Fruit fly (Drosophila melanogaster): ENCODE results near the gene CG34447.

CG34447 gene

DNA sequence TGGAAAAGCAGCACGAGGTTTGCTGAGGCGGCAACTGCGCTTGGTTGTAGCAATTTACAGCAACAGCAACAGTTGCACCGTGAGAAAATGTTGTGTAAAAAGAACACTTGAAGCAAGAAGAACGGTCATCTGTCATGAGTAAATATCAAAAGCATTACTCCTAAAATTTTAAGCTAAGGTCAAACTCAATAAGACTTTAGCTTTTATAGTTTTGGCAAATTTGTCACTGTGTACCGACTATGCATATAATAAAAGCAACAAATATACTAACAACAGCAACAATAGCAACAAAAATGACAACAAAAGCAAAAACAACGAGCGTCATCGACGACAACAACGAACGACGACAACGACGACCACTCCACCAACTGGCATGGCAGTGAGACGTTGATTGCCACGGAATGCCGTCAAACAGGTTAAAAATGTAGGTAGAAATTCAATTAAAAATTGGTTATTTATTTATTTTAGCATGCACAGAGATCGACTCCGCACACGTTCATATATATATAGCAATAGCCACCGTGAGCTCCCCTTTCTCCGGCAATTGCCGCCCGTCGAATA is 13.8 kb upstream of the CG34447 start (continued):
- peak; percentile 79 for TF ChIP-seq Xrp1 (GFP tag; IDR thresholded peaks at IDR 0.05)
- TF ChIP-seq CG4617 (GFP tag; optimal IDR thresholded peaks at IDR 0.05; ENCODE audit: borderline replicate concordance), result peak; percentile 60
- no peak for TF ChIP-seq CG16779 (GFP tag; IDR thresholded peaks at IDR 0.05)
- TF ChIP-seq pb (GFP tag; optimal IDR thresholded peaks at IDR 0.05), result peak; percentile 85
- TF ChIP-seq CG30020 (tag; optimal IDR thresholded peaks at IDR 0.05), result peak; percentile 36
- TF ChIP-seq Hr3 (GFP tag; optimal IDR thresholded peaks at IDR 0.05), result peak; percentile 73
- no peak for TF ChIP-seq knrl (GFP tag; IDR thresholded peaks at IDR 0.05; ENCODE audit: partially characterized antibody)
- TF ChIP-seq Ets97D (GFP tag; optimal IDR thresholded peaks at IDR 0.05), result peak; percentile 48
- peak; percentile 21 for TF ChIP-seq psq (GFP tag; optimal IDR thresholded peaks at IDR 0.05)
- TF ChIP-seq Hr78 (GFP tag; optimal IDR thresholded peaks at IDR 0.05), result peak in 1 of 2 experiments; percentile 75
- TF ChIP-seq CG2712 (tag; optimal IDR thresholded peaks at IDR 0.05), result peak; percentile 79
- peak; percentile 35 for TF ChIP-seq cwo (GFP tag; optimal IDR thresholded peaks at IDR 0.05)
- TF ChIP-seq CG17568 (GFP tag; optimal IDR thresholded peaks at IDR 0.05), result peak; percentile 71
- no peak for TF ChIP-seq CG4328 (GFP tag; optimal IDR thresholded peaks at IDR 0.05)
- no peak for TF ChIP-seq Lpt (GFP tag; optimal IDR thresholded peaks at IDR 0.05)
- TF ChIP-seq CG9215 (GFP tag; IDR thresholded peaks at IDR 0.05), result peak; percentile 44; the same call in 1 of the 2 replicates
- TF ChIP-seq CG14860 (GFP tag; IDR thresholded peaks at IDR 0.05; ENCODE audit: partially characterized antibody), result no peak
- no peak for TF ChIP-seq hb (GFP tag; IDR thresholded peaks at IDR 0.05; ENCODE audit: partially characterized antibody)
- peak; percentile 71 for TF ChIP-seq Mad (GFP tag; optimal IDR thresholded peaks at IDR 0.05)
- TF ChIP-seq CG3847 (GFP tag; IDR thresholded peaks at IDR 0.05), result peak; percentile 73
- peak; percentile 53 for TF ChIP-seq NC2α (GFP tag; optimal IDR thresholded peaks at IDR 0.05)
- no peak for TF ChIP-seq Hmx (GFP tag; optimal IDR thresholded peaks at IDR 0.05)
- 0 out of 3 replicates have a peak, but pooled peaks have one; percentile 70 for TF ChIP-seq CG3726 (GFP tag; IDR thresholded peaks at IDR 0.05)
- TF ChIP-seq vfl (GFP tag; optimal IDR thresholded peaks at IDR 0.05), result no peak
- TF ChIP-seq B-H2 (GFP tag; optimal IDR thresholded peaks at IDR 0.05), result no peak
- no peak for TF ChIP-seq Scr (GFP tag; IDR thresholded peaks at IDR 0.05; ENCODE audit: partially characterized antibody)
- TF ChIP-seq CG1603 (tag; optimal IDR thresholded peaks at IDR 0.05), result peak; percentile 92
- no peak for TF ChIP-seq CG6791 (GFP tag; IDR thresholded peaks at IDR 0.05; ENCODE audit: partially characterized antibody)
- peak; percentile 75 for TF ChIP-seq CG17829 (tag; optimal IDR thresholded peaks at IDR 0.05)
- TF ChIP-seq peb (GFP tag; IDR thresholded peaks at IDR 0.05), result peak; percentile 79
- no peak for TF ChIP-seq tna (GFP tag; IDR thresholded peaks at IDR 0.05; ENCODE audit: partially characterized antibody)
- TF ChIP-seq gem (tag; optimal IDR thresholded peaks at IDR 0.05), result peak; percentile 91
- TF ChIP-seq CHES-1-like (GFP tag; optimal IDR thresholded peaks at IDR 0.05), result peak; percentile 70
- TF ChIP-seq Neu2 (GFP tag; optimal IDR thresholded peaks at IDR 0.05; ENCODE audit: borderline replicate concordance), result no peak
- TF ChIP-seq CG7271 (tag; optimal IDR thresholded peaks at IDR 0.05), result no peak
- peak; percentile 29 for TF ChIP-seq Nf-YC (tag; optimal IDR thresholded peaks at IDR 0.05)
- no peak for TF ChIP-seq CG13894 (tag; optimal IDR thresholded peaks at IDR 0.05)
- peak; percentile 87 for TF ChIP-seq az2 (GFP tag; optimal IDR thresholded peaks at IDR 0.05)
- no peak for TF ChIP-seq CG7963 (GFP tag; IDR thresholded peaks at IDR 0.05; ENCODE audit: partially characterized antibody)
- TF ChIP-seq jing (GFP tag; optimal IDR thresholded peaks at IDR 0.05), result peak; percentile 85
- peak; percentile 69 for TF ChIP-seq CG12104 (GFP tag; optimal IDR thresholded peaks at IDR 0.05)
- TF ChIP-seq schlank (tag; optimal IDR thresholded peaks at IDR 0.05), result no peak
- peak; percentile 52 for TF ChIP-seq CG30431 (GFP tag; optimal IDR thresholded peaks at IDR 0.05)
- peak; percentile 86 for TF ChIP-seq so (GFP tag; IDR thresholded peaks at IDR 0.05)
- peak; percentile 77 for TF ChIP-seq D19A (tag; optimal IDR thresholded peaks at IDR 0.05)
- TF ChIP-seq jigr1 (GFP tag; IDR thresholded peaks at IDR 0.05), result peak; percentile 68; the same call in 2 of the 3 replicates
- peak; percentile 44 for TF ChIP-seq Meics (GFP tag; optimal IDR thresholded peaks at IDR 0.05)
- TF ChIP-seq HmgD (GFP tag; optimal IDR thresholded peaks at IDR 0.05), result peak; percentile 24
- peak; percentile 74 for TF ChIP-seq bcd (GFP tag; optimal IDR thresholded peaks at IDR 0.05)

Data from whole organism, embryonic.